Worm (Caenorhabditis elegans): ENCODE results near the gene srb-13.

DNA sequence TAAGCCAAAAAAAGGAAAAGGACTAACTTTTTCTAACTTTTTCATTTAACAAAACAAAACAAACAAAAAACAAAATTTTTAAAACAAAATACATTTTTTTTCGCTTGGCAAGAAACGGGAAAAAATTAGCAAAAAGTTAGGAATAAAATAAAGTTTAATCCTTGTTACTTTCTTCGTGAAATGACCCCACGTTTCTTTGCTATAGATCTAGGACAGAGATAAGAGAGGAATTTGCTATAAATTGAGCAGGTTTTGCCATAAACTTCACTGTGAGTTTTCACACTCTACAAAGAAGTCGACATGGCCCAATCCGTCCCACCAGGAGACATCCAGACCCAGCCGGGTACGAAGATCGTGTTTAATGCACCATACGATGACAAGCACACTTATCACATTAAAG lies 42.1 kb upstream of the srb-13 start, which contains the start of gene msp-50:
- no peak for TF ChIP-seq ceh-2 (tag; optimal IDR thresholded peaks at IDR 0.05)
- TF ChIP-seq hlh-13 (GFP tag; optimal IDR thresholded peaks at IDR 0.05) = no peak
- no peak for TF ChIP-seq rnt-1 (tag; optimal IDR thresholded peaks at IDR 0.05)
